Worm (Caenorhabditis elegans): Measurements from ENCODE around the gene M01A8.1.
A peak's percentile ranks its signal among the peaks of the same experiment; 100 is the strongest.

The M01A8.1 gene

DNA sequence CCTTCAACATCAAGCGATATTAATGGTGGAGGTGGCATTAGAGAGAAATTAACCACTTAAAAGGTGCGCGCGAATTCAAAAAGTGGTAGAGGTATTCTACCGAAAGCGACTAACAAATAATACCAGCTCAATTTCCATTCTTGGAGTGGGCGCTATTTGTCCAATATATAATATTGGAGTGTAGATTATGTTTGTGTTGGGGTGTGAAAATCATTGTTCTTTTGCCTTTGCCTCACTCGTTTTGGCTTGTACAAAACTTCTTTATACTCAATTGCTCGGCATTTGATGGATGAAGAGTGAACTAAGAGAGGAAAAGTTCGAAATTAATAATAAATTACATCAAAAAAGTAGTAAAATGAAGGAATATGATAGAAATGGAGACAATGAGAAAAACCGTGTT lies 25.9 kb upstream of the M01A8.1 start, which contains the start of gene T23G5.3:
TSS of gene T23G5.3 (minus strand) at position 101 of the 400 bp plus-strand sequence.
- TF ChIP-seq pha-4 (tag; optimal IDR thresholded peaks at IDR 0.05) (no peak), lin-11 (tag; optimal IDR thresholded peaks at IDR 0.05) (no peak), ama-1 (optimal IDR thresholded peaks at IDR 0.05) (no peak), madf-2 (tag; optimal IDR thresholded peaks at IDR 0.05) (no peak), unc-42 (tag; optimal IDR thresholded peaks at IDR 0.05) (no peak), ahr-1 (tag; optimal IDR thresholded peaks at IDR 0.05) (no peak), ceh-24 (tag; optimal IDR thresholded peaks at IDR 0.05) (no peak), gmeb-2 (tag; optimal IDR thresholded peaks at IDR 0.05) (no peak), ceh-19 (GFP tag; optimal IDR thresholded peaks at IDR 0.05) (no peak), syd-9 (tag; optimal IDR thresholded peaks at IDR 0.05) (no peak), ets-4 (tag; optimal IDR thresholded peaks at IDR 0.05) (no peak), pat-9 (tag; optimal IDR thresholded peaks at IDR 0.05) (no peak), ceh-48 (tag; optimal IDR thresholded peaks at IDR 0.05) (no peak), fax-1 (tag; optimal IDR thresholded peaks at IDR 0.05) (no peak), hlh-15 (tag; optimal IDR thresholded peaks at IDR 0.05) (no peak), nhr-11 (tag; optimal IDR thresholded peaks at IDR 0.05) (no peak), hlh-6 (tag; optimal IDR thresholded peaks at IDR 0.05) (no peak), unc-86 (tag; optimal IDR thresholded peaks at IDR 0.05) (no peak)

DNA sequence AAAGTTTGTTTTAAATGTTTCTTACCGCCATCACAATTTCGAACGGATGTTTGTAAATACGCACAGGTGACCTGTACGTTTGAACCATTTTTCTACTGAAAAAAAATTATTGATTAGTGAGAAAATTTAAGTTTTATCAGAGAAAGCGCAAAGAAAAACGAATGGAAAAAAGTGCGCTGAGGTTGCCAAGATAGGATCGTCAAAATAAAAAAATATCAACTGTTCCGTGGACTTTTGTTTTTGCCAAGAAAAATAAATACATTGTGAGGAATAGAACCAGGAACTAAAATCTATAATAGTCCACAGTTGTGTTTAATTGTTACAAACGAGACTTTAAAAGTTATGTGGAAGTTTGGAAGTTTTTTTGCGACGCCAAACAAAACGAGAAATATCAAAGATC lies 20.8 kb upstream of the M01A8.1 start, which contains the start of gene T23G5.2:
TSS of gene T23G5.2 (minus strand) at position 101 of the 400 bp plus-strand sequence.
- no peak for TF ChIP-seq tbx-7 (tag; optimal IDR thresholded peaks at IDR 0.05)
- TF ChIP-seq pat-9 (tag; optimal IDR thresholded peaks at IDR 0.05), result no peak
- no peak for TF ChIP-seq ceh-24 (tag; optimal IDR thresholded peaks at IDR 0.05)
- no peak for TF ChIP-seq tbx-2 (tag; optimal IDR thresholded peaks at IDR 0.05)
- no peak for TF ChIP-seq ama-1 (optimal IDR thresholded peaks at IDR 0.05)
- TF ChIP-seq K09A11.1 (tag; optimal IDR thresholded peaks at IDR 0.05; ENCODE audit: insufficient read depth), result no peak
- TF ChIP-seq hlh-8 (tag; optimal IDR thresholded peaks at IDR 0.05), result no peak
- TF ChIP-seq F13H6.1 (tag; optimal IDR thresholded peaks at IDR 0.05), result no peak
- TF ChIP-seq pha-2 (tag; optimal IDR thresholded peaks at IDR 0.05), result no peak
- TF ChIP-seq syd-9 (tag; optimal IDR thresholded peaks at IDR 0.05), result no peak
- no peak for TF ChIP-seq ceh-9 (tag; optimal IDR thresholded peaks at IDR 0.05)
- TF ChIP-seq ceh-34 (tag; optimal IDR thresholded peaks at IDR 0.05), result no peak
- no peak for TF ChIP-seq che-1 (tag; optimal IDR thresholded peaks at IDR 0.05)
- no peak for TF ChIP-seq unc-3 (GFP tag; conservative IDR thresholded peaks at IDR 0.05)
- TF ChIP-seq unc-3 (tag; optimal IDR thresholded peaks at IDR 0.05), result no peak
- TF ChIP-seq sox-2 (GFP tag; IDR thresholded peaks at IDR 0.05), result no peak
- no peak for TF ChIP-seq eyg-1 (tag; optimal IDR thresholded peaks at IDR 0.05)
- TF ChIP-seq dmd-4 (tag; optimal IDR thresholded peaks at IDR 0.05; ENCODE audit: borderline replicate concordance), result no peak

DNA sequence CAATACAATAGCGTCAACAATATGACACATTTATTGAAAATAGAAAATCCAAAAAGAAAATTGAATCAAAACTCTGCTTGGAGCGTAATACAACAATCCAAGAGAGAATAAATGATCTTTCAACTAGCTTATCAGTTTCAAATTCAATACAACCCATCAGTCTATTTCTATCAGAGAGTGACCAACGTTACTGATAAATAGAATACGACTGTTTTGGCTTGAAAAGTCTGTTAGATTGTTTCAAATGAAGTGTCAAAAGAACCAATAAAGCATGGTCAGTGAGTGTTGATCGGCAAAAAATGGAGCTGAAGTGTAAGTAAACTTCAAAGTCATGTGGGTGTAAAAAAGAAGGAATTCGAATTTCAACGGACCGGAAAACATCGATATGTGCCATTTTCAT lies 19.4 kb upstream of the M01A8.1 start:
- no peak for TF ChIP-seq ref-2 (tag; optimal IDR thresholded peaks at IDR 0.05)
- TF ChIP-seq tbx-2 (tag; optimal IDR thresholded peaks at IDR 0.05), result no peak
- TF ChIP-seq ceh-2 (tag; optimal IDR thresholded peaks at IDR 0.05), result no peak
- no peak for TF ChIP-seq ama-1 (optimal IDR thresholded peaks at IDR 0.05)
- no peak for TF ChIP-seq syd-9 (tag; optimal IDR thresholded peaks at IDR 0.05)
- no peak for TF ChIP-seq unc-55 (GFP tag; optimal IDR thresholded peaks at IDR 0.05)
- TF ChIP-seq pag-3 (tag; optimal IDR thresholded peaks at IDR 0.05; ENCODE audit: borderline replicate concordance), result no peak
- no peak for TF ChIP-seq sox-4 (tag; optimal IDR thresholded peaks at IDR 0.05)
- TF ChIP-seq lim-6 (tag; optimal IDR thresholded peaks at IDR 0.05), result no peak

DNA sequence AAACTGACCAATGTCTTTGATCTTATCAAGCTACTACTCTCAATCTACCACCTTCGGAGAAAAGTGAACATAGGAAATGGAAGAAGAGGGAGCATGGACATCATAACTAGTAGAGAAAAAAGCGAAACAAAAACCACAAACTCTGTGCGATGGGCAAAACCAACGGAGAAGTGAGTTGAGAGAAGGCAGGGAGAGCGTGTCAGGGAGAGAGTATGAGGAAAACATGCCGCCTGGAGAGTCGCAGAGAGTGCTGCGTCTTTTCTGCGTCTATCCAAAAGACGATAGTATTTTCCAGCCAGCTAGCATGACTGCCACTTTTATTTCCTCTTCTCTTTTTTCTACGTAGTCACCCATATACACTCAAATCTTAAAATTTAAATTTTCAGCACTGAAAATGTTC lies 17.1 kb upstream of the M01A8.1 start, which contains the start of gene saeg-2:
TSS of gene saeg-2 (plus strand) at position 381 of the 400 bp plus-strand sequence.
- TF ChIP-seq ahr-1 (tag; optimal IDR thresholded peaks at IDR 0.05) (no peak), npax-4 (tag; optimal IDR thresholded peaks at IDR 0.05) (no peak), ceh-2 (tag; optimal IDR thresholded peaks at IDR 0.05) (no peak), pha-2 (tag; optimal IDR thresholded peaks at IDR 0.05) (no peak), unc-3 (GFP tag; conservative IDR thresholded peaks at IDR 0.05) (no peak), unc-3 (tag; optimal IDR thresholded peaks at IDR 0.05) (no peak), sdc-2 (tag; optimal IDR thresholded peaks at IDR 0.05) (no peak), pax-1 (tag; optimal IDR thresholded peaks at IDR 0.05) (no peak), unc-55 (GFP tag; optimal IDR thresholded peaks at IDR 0.05) (no peak), zip-5 (tag; optimal IDR thresholded peaks at IDR 0.05) (no peak), pqm-1 (tag; optimal IDR thresholded peaks at IDR 0.05) (no peak), tbx-2 (tag; optimal IDR thresholded peaks at IDR 0.05) (peak; percentile 56), hlh-13 (GFP tag; optimal IDR thresholded peaks at IDR 0.05) (no peak), ama-1 (optimal IDR thresholded peaks at IDR 0.05) (no peak), hlh-15 (tag; optimal IDR thresholded peaks at IDR 0.05) (no peak), dmd-4 (tag; optimal IDR thresholded peaks at IDR 0.05; ENCODE audit: borderline replicate concordance) (no peak), pros-1 (tag; optimal IDR thresholded peaks at IDR 0.05) (no peak), nfya-1 (tag; optimal IDR thresholded peaks at IDR 0.05) (peak; percentile 46), ztf-16 (tag; optimal IDR thresholded peaks at IDR 0.05) (no peak), fkh-10 (GFP tag; optimal IDR thresholded peaks at IDR 0.05) (no peak), ceh-31 (tag; optimal IDR thresholded peaks at IDR 0.05) (no peak)

All from whole organism, late embryonic.